Worm (Caenorhabditis elegans) whole organism, young adult: ENCODE data around the gene rpl-11.1.

ENCODE experiments used
- F10E7.11 ChIP-seq: sonication (generic microtip); optimal IDR thresholded peaks from 2 replicates; lab custom pipeline; 2017; ENCODE audit warnings: mild to moderate bottlenecking, missing genetic modification characterization, moderate library complexity, missing compliant biosample characterization
- F37B4.10 ChIP-seq: fragments of 200-800 bp; sonication (Bioruptor generic); IDR thresholded peaks from 2 replicates; pipeline ENCODE4 v1.3.6; 2022; ENCODE audit warnings: missing genetic modification characterization, missing compliant biosample characterization
- F49E8.2 ChIP-seq: sonication (generic microtip); optimal IDR thresholded peaks from 3 replicates; lab custom pipeline; 2017; ENCODE audit warnings: missing genetic modification characterization, mild to moderate bottlenecking, missing compliant biosample characterization, antibody characterized with exemption, moderate library complexity; ENCODE audit not compliant: insufficient read depth
- F52B5.7 ChIP-seq: sonication (generic microtip); optimal IDR thresholded peaks from 2 replicates; lab custom pipeline; 2016; ENCODE audit warnings: mild to moderate bottlenecking, missing genetic modification characterization, missing compliant biosample characterization
- T07F8.4 ChIP-seq: sonication (generic microtip); optimal IDR thresholded peaks from 2 replicates; lab custom pipeline; 2016; ENCODE audit warnings: mild to moderate bottlenecking, missing genetic modification characterization, moderate library complexity, missing compliant biosample characterization
- Y56A3A.18 ChIP-seq: fragments of 200-800 bp; sonication (Bioruptor generic); IDR thresholded peaks from 2 replicates; pipeline ENCODE4 v1.3.6; 2022; ENCODE audit warnings: missing genetic modification reagents, missing genetic modification characterization, missing compliant biosample characterization
- Y67H2A.10 ChIP-seq: fragments of 200-800 bp; sonication (Bioruptor generic); conservative IDR thresholded peaks from 2 replicates; pipeline ENCODE4 v1.3.6; 2022; ENCODE audit warnings: missing genetic modification reagents, missing genetic modification characterization, missing compliant biosample characterization
- akir-1 ChIP-seq: fragments of 200-800 bp; sonication (Bioruptor generic); optimal IDR thresholded peaks from 2 replicates; lab custom pipeline; 2018; ENCODE audit warnings: mild to moderate bottlenecking, missing genetic modification characterization, moderate library complexity, missing compliant biosample characterization
- ama-1 ChIP-seq, 3 experiments: fragments of 150-350 bp in 1 of 3; sonication (generic microtip) in 2 of 3; optimal IDR thresholded peaks; 2 replicates each; lab custom pipeline; 2014 to 2018; ENCODE audit warnings: missing biosample characterization in 2 of 3, missing genetic modification characterization in 2 of 3, missing genetic modification reagents in 2 of 3
- attf-5 ChIP-seq: fragments of 200-800 bp; sonication (Bioruptor generic); optimal IDR thresholded peaks from 2 replicates; lab custom pipeline; 2018; ENCODE audit warnings: mild to moderate bottlenecking, missing genetic modification characterization, missing compliant biosample characterization
- bed-2 ChIP-seq: fragments of 200-800 bp; sonication (Bioruptor generic); IDR thresholded peaks from 2 replicates; pipeline ENCODE4 v1.3.6; 2022; ENCODE audit warnings: missing genetic modification reagents, missing genetic modification characterization, missing compliant biosample characterization
- ccch-3 ChIP-seq: fragments of 200-800 bp; sonication (Bioruptor generic); optimal IDR thresholded peaks from 2 replicates; lab custom pipeline; 2018; ENCODE audit warnings: mild to moderate bottlenecking, missing genetic modification characterization, missing compliant biosample characterization
- cebp-1 ChIP-seq, 2 experiments: fragments of 200-800 bp in 1 of 2; sonication (Bioruptor generic) in 1 of 2; sonication (generic microtip) in 1 of 2; IDR thresholded peaks in 1 of 2; optimal IDR thresholded peaks in 1 of 2; 2 replicates each; pipeline versions ENCODE4 v1.3.6 to Lab custom; 2017 to 2022; ENCODE audit warnings: missing compliant biosample characterization in 2 of 2, missing genetic modification characterization in 2 of 2, mild to moderate bottlenecking in 1 of 2, missing genetic modification reagents in 1 of 2, moderate library complexity in 1 of 2
- ceh-91 ChIP-seq: fragments of 200-800 bp; sonication (Bioruptor generic); IDR thresholded peaks from 2 replicates; pipeline ENCODE4 v1.3.6; 2022; ENCODE audit warnings: missing genetic modification reagents, missing genetic modification characterization, missing compliant biosample characterization
- chd-7 ChIP-seq: sonication (generic microtip); optimal IDR thresholded peaks from 2 replicates; lab custom pipeline; 2016; ENCODE audit warnings: mild to moderate bottlenecking, missing genetic modification characterization, moderate library complexity, missing compliant biosample characterization
- dpff-1 ChIP-seq: sonication (generic microtip); optimal IDR thresholded peaks from 2 replicates; lab custom pipeline; 2017; ENCODE audit warnings: mild to moderate bottlenecking, missing genetic modification characterization, missing compliant biosample characterization
- egl-18 ChIP-seq: fragments of 200-800 bp; sonication (Bioruptor generic); IDR thresholded peaks from 2 replicates; pipeline ENCODE4 v1.3.6; 2022; ENCODE audit warnings: missing genetic modification reagents, missing genetic modification characterization, missing compliant biosample characterization
- egl-44 ChIP-seq: fragments of 200-800 bp; sonication (Bioruptor generic); IDR thresholded peaks from 2 replicates; pipeline ENCODE4 v1.3.6; 2022; ENCODE audit warnings: missing genetic modification reagents, missing genetic modification characterization, missing compliant biosample characterization
- egrh-3 ChIP-seq: fragments of 200-800 bp; sonication (Bioruptor generic); IDR thresholded peaks from 2 replicates; pipeline ENCODE4 v1.3.6; 2022; ENCODE audit warnings: missing genetic modification reagents, missing genetic modification characterization, missing compliant biosample characterization
- ekl-4 ChIP-seq: fragments of 200-800 bp; sonication (Bioruptor generic); IDR thresholded peaks from 2 replicates; pipeline ENCODE4 v1.3.6; 2022; ENCODE audit warnings: missing genetic modification reagents, missing genetic modification characterization, missing compliant biosample characterization
- him-1 ChIP-seq: sonication (generic microtip); optimal IDR thresholded peaks from 2 replicates; lab custom pipeline; 2016; ENCODE audit warnings: missing genotype, missing genetic modification reagents, missing genetic modification characterization, missing compliant biosample characterization
- hrde-1 ChIP-seq: sonication (generic microtip); optimal IDR thresholded peaks from 2 replicates; lab custom pipeline; 2016; ENCODE audit warnings: missing genetic modification characterization, mild to moderate bottlenecking, missing compliant biosample characterization, moderate library complexity, missing genotype, missing genetic modification reagents, borderline replicate concordance
- hsf-1 ChIP-seq: fragments of 200-800 bp; sonication (Bioruptor generic); IDR thresholded peaks from 2 replicates; pipeline ENCODE4 v1.3.6; 2022; ENCODE audit warnings: missing genetic modification reagents, missing genetic modification characterization, missing compliant biosample characterization
- lag-1 ChIP-seq: fragments of 200-800 bp; sonication (Bioruptor generic); IDR thresholded peaks from 2 replicates; pipeline ENCODE4 v1.3.6; 2022; ENCODE audit warnings: missing genetic modification reagents, missing genetic modification characterization, missing compliant biosample characterization
- let-526 ChIP-seq: fragments of 200-800 bp; sonication (Bioruptor generic); IDR thresholded peaks from 2 replicates; pipeline ENCODE4 v1.3.6; 2022; ENCODE audit warnings: missing genetic modification reagents, missing genetic modification characterization, missing compliant biosample characterization
- lsl-1 ChIP-seq: fragments of 200-800 bp; sonication (Bioruptor generic); optimal IDR thresholded peaks from 2 replicates; lab custom pipeline; 2018; ENCODE audit warnings: mild to moderate bottlenecking, missing genetic modification characterization, moderate library complexity, missing compliant biosample characterization
- lsy-27 ChIP-seq: sonication (generic microtip); optimal IDR thresholded peaks from 2 replicates; lab custom pipeline; 2017; ENCODE audit warnings: missing genetic modification characterization, mild to moderate bottlenecking, missing compliant biosample characterization, antibody characterized with exemption, missing genotype, borderline replicate concordance; ENCODE audit not compliant: insufficient read depth
- madf-3 ChIP-seq: fragments of 200-800 bp; sonication (Bioruptor generic); IDR thresholded peaks from 2 replicates; pipeline ENCODE4 v1.3.6; 2022; ENCODE audit warnings: missing genetic modification reagents, missing genetic modification characterization, missing compliant biosample characterization
- mel-28 ChIP-seq: sonication (generic microtip); optimal IDR thresholded peaks from 2 replicates; lab custom pipeline; 2016; ENCODE audit warnings: borderline replicate concordance, mild to moderate bottlenecking, missing genetic modification characterization, missing compliant biosample characterization
- rcor-1 ChIP-seq: fragments of 200-800 bp; sonication (Bioruptor generic); IDR thresholded peaks from 2 replicates; pipeline ENCODE4 v1.3.6; 2022; ENCODE audit warnings: missing genetic modification reagents, missing genetic modification characterization, missing compliant biosample characterization
- snpc-1.1 ChIP-seq: sonication (generic microtip); optimal IDR thresholded peaks from 2 replicates; lab custom pipeline; 2017; ENCODE audit warnings: missing genetic modification characterization, mild to moderate bottlenecking, missing compliant biosample characterization, antibody characterized with exemption, moderate library complexity, missing genotype, missing genetic modification reagents; ENCODE audit not compliant: insufficient read depth
- snpc-1.3 ChIP-seq: sonication (generic microtip); optimal IDR thresholded peaks from 2 replicates; lab custom pipeline; 2017; ENCODE audit warnings: missing genetic modification characterization, mild to moderate bottlenecking, missing compliant biosample characterization, antibody characterized with exemption, moderate library complexity, missing genotype, missing genetic modification reagents; ENCODE audit not compliant: insufficient read depth
- tbp1 ChIP-seq: fragments of 200-800 bp; sonication (Bioruptor generic); optimal IDR thresholded peaks from 2 replicates; lab custom pipeline; 2018; ENCODE audit warnings: mild to moderate bottlenecking, missing genetic modification characterization, missing compliant biosample characterization
- zfh-2 ChIP-seq: fragments of 200-800 bp; sonication (Bioruptor generic); conservative IDR thresholded peaks from 2 replicates; pipeline ENCODE4 v1.3.6; 2022; ENCODE audit warnings: missing genetic modification reagents, missing genetic modification characterization, missing compliant biosample characterization
- ztf-6 ChIP-seq: fragments of 200-800 bp; sonication (Bioruptor generic); IDR thresholded peaks from 2 replicates; pipeline ENCODE4 v1.3.6; 2022; ENCODE audit warnings: missing genetic modification reagents, missing genetic modification characterization, missing compliant biosample characterization

rpl-11.1 gene

DNA sequence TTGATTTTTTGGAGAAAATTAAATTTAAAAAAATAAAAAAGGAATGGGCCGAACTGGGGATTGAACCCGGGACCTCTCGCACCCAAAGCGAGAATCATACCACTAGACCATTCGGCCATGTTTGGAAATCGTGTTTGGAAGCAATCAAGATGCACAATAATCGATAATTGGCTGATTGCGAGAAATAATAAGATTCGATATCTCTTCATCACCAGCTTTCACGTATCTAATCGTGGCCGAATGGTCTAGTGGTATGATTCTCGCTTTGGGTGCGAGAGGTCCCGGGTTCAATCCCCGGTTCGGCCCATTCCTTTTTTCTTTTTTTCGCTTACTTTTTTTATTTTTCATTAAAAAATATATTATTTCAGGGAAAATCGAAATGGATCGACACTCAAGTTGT is 3.8 kb downstream of the rpl-11.1 start (continued):
- peak; percentile 18 for TF ChIP-seq snpc-1.1 (tag; lab: Kevin White, UChicago)
- no peak for TF ChIP-seq ceh-91 (GFP tag; lab: Robert Waterston, UW)
- TF ChIP-seq F10E7.11 = no peak
- no peak for TF ChIP-seq ama-1 (optimal IDR thresholded peaks at IDR 0.05; lab: Kevin White, UChicago)
- peak in 1 of 2 experiments; percentile 86 for TF ChIP-seq ama-1 (GFP tag; optimal IDR thresholded peaks at IDR 0.05; lab: Kevin White, UChicago)
- TF ChIP-seq lsy-27 (tag; lab: Kevin White, UChicago) = no peak
- peak; percentile 45 for TF ChIP-seq rcor-1 (GFP tag; lab: Robert Waterston, UW)
- no peak for TF ChIP-seq hrde-1
- TF ChIP-seq mel-28 (tag; lab: Kevin White, UChicago) = no peak
- no peak for TF ChIP-seq ccch-3 (GFP tag; lab: Kevin White, UChicago)
- TF ChIP-seq Y67H2A.10 (GFP tag; lab: Robert Waterston, UW) = no peak
- TF ChIP-seq egl-44 (GFP tag; lab: Robert Waterston, UW) = no peak
- TF ChIP-seq egl-18 = no peak
- TF ChIP-seq F49E8.2 (tag; lab: Kevin White, UChicago) = peak; percentile 68
- TF ChIP-seq F37B4.10 (GFP tag; lab: Robert Waterston, UW) = no peak
- no peak for TF ChIP-seq F52B5.7 (tag; lab: Kevin White, UChicago)
- peak; percentile 25 for TF ChIP-seq T07F8.4 (tag; lab: Kevin White, UChicago)
- no peak for TF ChIP-seq chd-7 (tag; lab: Kevin White, UChicago)
- TF ChIP-seq dpff-1 (tag; lab: Kevin White, UChicago) = no peak
- no peak for TF ChIP-seq cebp-1 (GFP tag; IDR thresholded peaks at IDR 0.05; lab: Robert Waterston, UW)
- peak; percentile 17 for TF ChIP-seq cebp-1 (tag; optimal IDR thresholded peaks at IDR 0.05; lab: Kevin White, UChicago)
- no peak for TF ChIP-seq akir-1 (GFP tag; lab: Kevin White, UChicago)
- no peak for TF ChIP-seq hsf-1 (GFP tag; lab: Robert Waterston, UW)
- no peak for TF ChIP-seq let-526 (GFP tag; lab: Robert Waterston, UW)
- peak; percentile 43 for TF ChIP-seq lsl-1 (GFP tag; lab: Kevin White, UChicago)
- peak; percentile 31 for TF ChIP-seq snpc-1.3
- TF ChIP-seq tbp1 (GFP tag; lab: Kevin White, UChicago) = peak; percentile 87
- no peak for TF ChIP-seq ekl-4 (GFP tag; lab: Robert Waterston, UW)
- TF ChIP-seq, all 124 proteins: peak for 31

DNA sequence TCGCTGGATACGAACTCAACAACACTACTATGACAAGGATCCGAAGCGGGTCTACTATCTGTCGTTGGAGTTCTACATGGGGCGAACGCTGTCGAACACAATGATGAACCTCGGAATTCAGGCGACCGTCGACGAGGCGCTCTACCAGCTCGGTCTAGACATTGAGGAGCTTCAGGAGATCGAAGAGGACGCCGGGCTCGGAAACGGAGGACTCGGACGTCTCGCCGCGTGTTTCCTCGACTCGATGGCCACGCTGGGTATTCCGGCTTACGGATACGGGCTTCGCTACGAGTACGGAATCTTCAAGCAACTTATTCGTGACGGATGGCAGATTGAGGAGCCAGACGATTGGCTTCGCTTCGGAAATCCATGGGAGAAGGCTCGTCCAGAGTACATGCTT is 4.2 kb downstream of the rpl-11.1 start:
- TF ChIP-seq lag-1 (0 out of 2 replicates have a peak, but pooled peaks have one; percentile 5), zfh-2 (GFP tag; lab: Robert Waterston, UW) (peak; percentile 65), bed-2 (GFP tag; lab: Robert Waterston, UW) (no peak), egrh-3 (GFP tag; lab: Robert Waterston, UW) (peak; percentile 6; the same call in 1 of the 2 replicates)
- TF ChIP-seq, all 124 proteins: peak for 3

DNA sequence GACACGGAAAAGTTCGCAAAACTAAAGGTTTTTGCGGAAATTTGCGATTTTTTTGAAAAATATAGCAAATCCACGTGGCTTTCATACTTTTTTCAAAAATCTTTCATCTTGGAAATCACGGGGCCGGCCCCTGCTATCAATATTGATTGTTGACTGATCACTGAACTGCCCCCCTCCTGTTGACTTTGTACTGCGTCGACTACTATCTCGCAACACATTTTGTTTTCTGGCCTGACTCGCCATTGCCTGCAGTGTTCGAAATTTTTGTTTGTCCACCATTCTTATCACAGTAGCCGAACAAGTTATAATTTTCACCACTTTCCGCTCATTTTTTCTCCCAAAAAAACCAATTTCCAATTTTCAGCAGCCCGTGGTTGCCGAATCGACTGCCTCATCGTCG is 4.8 kb downstream of the rpl-11.1 start:
- TF ChIP-seq ztf-6 (no peak), attf-5 (GFP tag; lab: Kevin White, UChicago) (peak; percentile 2)

DNA sequence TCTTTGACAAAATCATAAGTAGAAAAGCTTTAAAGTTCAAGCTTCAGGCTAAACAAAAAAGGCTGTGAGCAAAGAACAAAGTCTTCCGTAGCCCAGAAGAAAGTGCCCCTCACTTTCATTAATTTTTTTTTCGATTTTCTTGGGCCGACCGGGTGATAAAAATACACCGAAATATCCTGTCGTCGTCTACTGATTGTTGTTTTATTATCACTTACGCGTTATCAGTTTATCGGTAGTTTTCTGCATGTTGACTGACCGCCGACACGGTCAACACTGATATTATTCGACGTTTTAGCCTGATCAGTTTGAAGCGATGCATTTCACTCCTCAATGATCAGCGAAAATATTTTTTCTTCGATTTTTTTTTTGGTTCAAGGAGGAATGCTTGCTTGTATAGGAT is 5.5 kb downstream of the rpl-11.1 start:
- 0 out of 2 replicates have a peak, but pooled peaks have one; percentile 9 for TF ChIP-seq madf-3 (GFP tag; lab: Robert Waterston, UW)
- peak; percentile 23; the same call in 1 of the 2 replicates for TF ChIP-seq Y56A3A.18 (GFP tag; lab: Robert Waterston, UW)
- TF ChIP-seq him-1 (tag; lab: Kevin White, UChicago) = no peak
